ENCODE assay signal across 3 worm cellular contexts in genomic region chrIII:13530017-13530416, ce11.
TF ChIP-seq lines count a peak whose summit lies in the region.

No protein-coding gene starts in this region.

TF ChIP-seq in whole organism, L1 larva, 84 proteins besides CTCF, POLR2A, EP300 and RAD21 (continued from another document and continues in another):
- no peak for TF ChIP-seq ceh-8 (GFP tag; optimal IDR thresholded peaks at IDR 0.05; lab: Kevin White, UChicago)
- TF ChIP-seq tlp-1 (tag; optimal IDR thresholded peaks at IDR 0.05; lab: Kevin White, UChicago): no peak
- TF ChIP-seq egl-13 (tag; optimal IDR thresholded peaks at IDR 0.05; lab: Kevin White, UChicago): no peak
- TF ChIP-seq pqm-1 (tag; optimal IDR thresholded peaks at IDR 0.05; lab: Kevin White, UChicago): no peak
- no peak for TF ChIP-seq hpl-2 (GFP tag; optimal IDR thresholded peaks at IDR 0.05; lab: Kevin White, UChicago)
- no peak for TF ChIP-seq sup-37 (GFP tag; optimal IDR thresholded peaks at IDR 0.05; lab: Kevin White, UChicago)
- TF ChIP-seq mdl-1 (tag; optimal IDR thresholded peaks at IDR 0.05; lab: Kevin White, UChicago): peak in 1 of 2 experiments; percentile 38
- peak; percentile 71 to 79 for TF ChIP-seq lsy-2 (tag; optimal IDR thresholded peaks at IDR 0.05; lab: Kevin White, UChicago)
- no peak for TF ChIP-seq nhr-12 (tag; optimal IDR thresholded peaks at IDR 0.05; lab: Kevin White, UChicago)
- no peak for TF ChIP-seq ceh-90 (tag; optimal IDR thresholded peaks at IDR 0.05; lab: Kevin White, UChicago)
- TF ChIP-seq jun-1 (tag; optimal IDR thresholded peaks at IDR 0.05; lab: Kevin White, UChicago): peak; percentile 63
- TF ChIP-seq ama-1 (optimal IDR thresholded peaks at IDR 0.05; lab: Kevin White, UChicago): no peak
- peak; percentile 62 for TF ChIP-seq skn-1 (tag; optimal IDR thresholded peaks at IDR 0.05; lab: Kevin White, UChicago)
- TF ChIP-seq mep-1 (tag; optimal IDR thresholded peaks at IDR 0.05; lab: Kevin White, UChicago): peak; percentile 74
- TF ChIP-seq irx-1 (tag; optimal IDR thresholded peaks at IDR 0.05; lab: Kevin White, UChicago): peak; percentile 20
- peak; percentile 72 for TF ChIP-seq rnt-1 (tag; optimal IDR thresholded peaks at IDR 0.05; lab: Kevin White, UChicago)
- TF ChIP-seq nhr-20 (tag; optimal IDR thresholded peaks at IDR 0.05; lab: Kevin White, UChicago): peak; percentile 62
- no peak for TF ChIP-seq fkh-4 (tag; optimal IDR thresholded peaks at IDR 0.05; lab: Kevin White, UChicago; ENCODE audit: borderline replicate concordance)
- TF ChIP-seq elt-3 (tag; optimal IDR thresholded peaks at IDR 0.05; lab: Kevin White, UChicago): peak in 1 of 6 experiments; percentile 12
- TF ChIP-seq nhr-77 (tag; optimal IDR thresholded peaks at IDR 0.05; lab: Kevin White, UChicago): no peak
- no peak for TF ChIP-seq ztf-4 (tag; optimal IDR thresholded peaks at IDR 0.05; lab: Kevin White, UChicago)
- TF ChIP-seq snu-23 (GFP tag; optimal IDR thresholded peaks at IDR 0.05; lab: Kevin White, UChicago): peak; percentile 74
- peak; percentile 49 for TF ChIP-seq nhr-90 (tag; optimal IDR thresholded peaks at IDR 0.05; lab: Kevin White, UChicago; ENCODE audit: poor library complexity)
- peak; percentile 62 for TF ChIP-seq fkh-8 (tag; optimal IDR thresholded peaks at IDR 0.05; lab: Kevin White, UChicago)
- TF ChIP-seq ceh-88 (GFP tag; IDR thresholded peaks at IDR 0.05; lab: Robert Waterston, UW): no peak
- peak; percentile 65 for TF ChIP-seq C16A3.4 (tag; optimal IDR thresholded peaks at IDR 0.05; lab: Kevin White, UChicago)
- TF ChIP-seq nhr-237 (tag; optimal IDR thresholded peaks at IDR 0.05; lab: Kevin White, UChicago): no peak
- no peak for TF ChIP-seq nhr-84 (tag; optimal IDR thresholded peaks at IDR 0.05; lab: Kevin White, UChicago)
- TF ChIP-seq unc-62 (GFP tag; optimal IDR thresholded peaks at IDR 0.05; lab: Kevin White, UChicago): no peak
- no peak for TF ChIP-seq snpc-4 (tag; optimal IDR thresholded peaks at IDR 0.05; lab: Kevin White, UChicago)
- peak; percentile 60 for TF ChIP-seq nhr-19 (GFP tag; conservative IDR thresholded peaks at IDR 0.05; lab: Robert Waterston, UW)
- TF ChIP-seq lin-35 (GFP tag; optimal IDR thresholded peaks at IDR 0.05; lab: Kevin White, UChicago): peak; percentile 82 to 92
- no peak for TF ChIP-seq sox-4 (tag; optimal IDR thresholded peaks at IDR 0.05; lab: Kevin White, UChicago)
- no peak for TF ChIP-seq ces-1 (GFP tag; optimal IDR thresholded peaks at IDR 0.05; lab: Kevin White, UChicago)
- peak; percentile 60 for TF ChIP-seq lin-15B (tag; optimal IDR thresholded peaks at IDR 0.05; lab: Kevin White, UChicago)
- no peak for TF ChIP-seq ztf-11 (tag; optimal IDR thresholded peaks at IDR 0.05; lab: Kevin White, UChicago)
- TF ChIP-seq tbx-2 (tag; optimal IDR thresholded peaks at IDR 0.05; lab: Kevin White, UChicago): peak; percentile 52
- no peak for TF ChIP-seq pax-3 (tag; optimal IDR thresholded peaks at IDR 0.05; lab: Kevin White, UChicago)
- TF ChIP-seq unc-86 (tag; optimal IDR thresholded peaks at IDR 0.05; lab: Kevin White, UChicago): peak; percentile 58
- TF ChIP-seq Y116A8C.19 (tag; optimal IDR thresholded peaks at IDR 0.05; lab: Kevin White, UChicago; ENCODE audit: borderline replicate concordance): no peak
- peak; percentile 67 for TF ChIP-seq swsn-7 (tag; optimal IDR thresholded peaks at IDR 0.05; lab: Kevin White, UChicago)
- peak; percentile 23 for TF ChIP-seq lin-39 (tag; optimal IDR thresholded peaks at IDR 0.05; lab: Kevin White, UChicago)
- TF ChIP-seq vab-15 (tag; optimal IDR thresholded peaks at IDR 0.05; lab: Kevin White, UChicago): peak; percentile 57
- peak; percentile 98 for TF ChIP-seq blmp-1 (tag; optimal IDR thresholded peaks at IDR 0.05; lab: Kevin White, UChicago)
- TF ChIP-seq nhr-28 (tag; optimal IDR thresholded peaks at IDR 0.05; lab: Kevin White, UChicago): no peak

TF ChIP-seq in whole organism, L3 larva, 47 proteins besides CTCF, POLR2A, EP300 and RAD21 (continued from another document):
- TF ChIP-seq nhr-28 (tag; optimal IDR thresholded peaks at IDR 0.05; lab: Kevin White, UChicago): no peak
- TF ChIP-seq mml-1 (tag; optimal IDR thresholded peaks at IDR 0.05; lab: Kevin White, UChicago): no peak
- TF ChIP-seq skn-1 (tag; optimal IDR thresholded peaks at IDR 0.05; lab: Kevin White, UChicago): no peak
- peak; percentile 82 for TF ChIP-seq lin-15B (tag; optimal IDR thresholded peaks at IDR 0.05; lab: Kevin White, UChicago)
- no peak for TF ChIP-seq ZK546.5 (tag; optimal IDR thresholded peaks at IDR 0.05; lab: Kevin White, UChicago)
- TF ChIP-seq elt-1 (tag; optimal IDR thresholded peaks at IDR 0.05; lab: Kevin White, UChicago): no peak

TF ChIP-seq in whole organism, young adult, 124 proteins besides CTCF, POLR2A, EP300 and RAD21 (continued from another document):
- TF ChIP-seq chd-7 (tag; optimal IDR thresholded peaks at IDR 0.05; lab: Kevin White, UChicago) (no peak), unc-62 (GFP tag; optimal IDR thresholded peaks at IDR 0.05; lab: Kevin White, UChicago) (no peak), F52B5.7 (tag; optimal IDR thresholded peaks at IDR 0.05; lab: Kevin White, UChicago) (no peak), lin-40 (tag; optimal IDR thresholded peaks at IDR 0.05; lab: Kevin White, UChicago) (no peak), akir-1 (GFP tag; optimal IDR thresholded peaks at IDR 0.05; lab: Kevin White, UChicago) (no peak), ceh-27 (GFP tag; optimal IDR thresholded peaks at IDR 0.05; lab: Kevin White, UChicago) (peak; percentile 40), ZK185.1 (tag; optimal IDR thresholded peaks at IDR 0.05; lab: Kevin White, UChicago; ENCODE audit: poor library complexity, severe bottlenecking) (no peak), mcd-1 (GFP tag; IDR thresholded peaks at IDR 0.05; lab: Robert Waterston, UW) (peak; percentile 95), hmg-20 (GFP tag; IDR thresholded peaks at IDR 0.05; lab: Robert Waterston, UW) (no peak), mxl-1 (tag; optimal IDR thresholded peaks at IDR 0.05; lab: Kevin White, UChicago) (no peak), ztf-28 (GFP tag; IDR thresholded peaks at IDR 0.05; lab: Robert Waterston, UW) (no peak), snpc-3.4 (tag; optimal IDR thresholded peaks at IDR 0.05; lab: Kevin White, UChicago) (peak; percentile 14), nhr-179 (tag; optimal IDR thresholded peaks at IDR 0.05; lab: Kevin White, UChicago) (no peak), egl-18 (GFP tag; IDR thresholded peaks at IDR 0.05; lab: Robert Waterston, UW) (no peak), T07F8.4 (tag; optimal IDR thresholded peaks at IDR 0.05; lab: Kevin White, UChicago) (no peak), let-607 (tag; optimal IDR thresholded peaks at IDR 0.05; lab: Kevin White, UChicago) (no peak), hlh-26 (GFP tag; conservative IDR thresholded peaks at IDR 0.05; lab: Robert Waterston, UW) (no peak), ceh-40 (GFP tag; IDR thresholded peaks at IDR 0.05; lab: Robert Waterston, UW) (no peak), die-1 (tag; optimal IDR thresholded peaks at IDR 0.05; lab: Kevin White, UChicago) (no peak), ets-4 (GFP tag; optimal IDR thresholded peaks at IDR 0.05; lab: Kevin White, UChicago) (no peak), Y53F4B.3 (GFP tag; IDR thresholded peaks at IDR 0.05; lab: Robert Waterston, UW) (no peak), ztf-26 (tag; optimal IDR thresholded peaks at IDR 0.05; lab: Kevin White, UChicago) (no peak), ama-1 (optimal IDR thresholded peaks at IDR 0.05; lab: Kevin White, UChicago) (no peak), ama-1 (GFP tag; optimal IDR thresholded peaks at IDR 0.05; lab: Kevin White, UChicago) (no peak), pha-4 (tag; optimal IDR thresholded peaks at IDR 0.05; lab: Kevin White, UChicago) (no peak), tbx-9 (tag; optimal IDR thresholded peaks at IDR 0.05; lab: Kevin White, UChicago; ENCODE audit: borderline replicate concordance) (no peak), nhr-80 (tag; optimal IDR thresholded peaks at IDR 0.05; lab: Kevin White, UChicago) (no peak), C17E4.6 (GFP tag; IDR thresholded peaks at IDR 0.05; lab: Robert Waterston, UW) (no peak), madf-3 (GFP tag; IDR thresholded peaks at IDR 0.05; lab: Robert Waterston, UW) (0 out of 2 replicates have a peak, but pooled peaks have one; percentile 25), nfya-1 (tag; optimal IDR thresholded peaks at IDR 0.05; lab: Kevin White, UChicago; ENCODE audit: borderline replicate concordance, insufficient read depth) (no peak), nhr-120 (GFP tag; IDR thresholded peaks at IDR 0.05; lab: Robert Waterston, UW) (no peak), Y67H2A.10 (GFP tag; conservative IDR thresholded peaks at IDR 0.05; lab: Robert Waterston, UW) (no peak), bed-1 (GFP tag; IDR thresholded peaks at IDR 0.05; lab: Robert Waterston, UW) (no peak), lin-35 (GFP tag; optimal IDR thresholded peaks at IDR 0.05; lab: Kevin White, UChicago) (no peak), cebp-2 (GFP tag; IDR thresholded peaks at IDR 0.05; lab: Robert Waterston, UW) (no peak), bed-2 (GFP tag; IDR thresholded peaks at IDR 0.05; lab: Robert Waterston, UW) (no peak), nfyb-1 (GFP tag; IDR thresholded peaks at IDR 0.05; lab: Robert Waterston, UW) (peak; percentile 71), F57C9.4 (tag; optimal IDR thresholded peaks at IDR 0.05; lab: Kevin White, UChicago) (no peak), zfh-2 (GFP tag; conservative IDR thresholded peaks at IDR 0.05; lab: Robert Waterston, UW) (no peak), F49E8.2 (tag; optimal IDR thresholded peaks at IDR 0.05; lab: Kevin White, UChicago; ENCODE audit: insufficient read depth) (peak; percentile 20), nfya-2 (GFP tag; IDR thresholded peaks at IDR 0.05; lab: Robert Waterston, UW) (no peak), mes-4 (tag; optimal IDR thresholded peaks at IDR 0.05; lab: Kevin White, UChicago) (no peak), rcor-1 (GFP tag; IDR thresholded peaks at IDR 0.05; lab: Robert Waterston, UW) (no peak; the same call in 1 of the 2 replicates), lsy-27 (tag; optimal IDR thresholded peaks at IDR 0.05; lab: Kevin White, UChicago; ENCODE audit: borderline replicate concordance, insufficient read depth) (no peak), egrh-3 (GFP tag; IDR thresholded peaks at IDR 0.05; lab: Robert Waterston, UW) (no peak), madf-8 (GFP tag; conservative IDR thresholded peaks at IDR 0.05; lab: Robert Waterston, UW) (peak; percentile 83), F39B2.1 (GFP tag; IDR thresholded peaks at IDR 0.05; lab: Robert Waterston, UW) (no peak), let-526 (GFP tag; IDR thresholded peaks at IDR 0.05; lab: Robert Waterston, UW) (no peak), hmg-1.2 (GFP tag; IDR thresholded peaks at IDR 0.05; lab: Robert Waterston, UW) (peak; percentile 97), B0261.1 (tag; optimal IDR thresholded peaks at IDR 0.05; lab: Kevin White, UChicago) (no peak), ztf-25 (GFP tag; IDR thresholded peaks at IDR 0.05; lab: Robert Waterston, UW) (no peak), Y95B8A.8 (GFP tag; IDR thresholded peaks at IDR 0.05; lab: Robert Waterston, UW) (0 out of 2 replicates have a peak, but pooled peaks have one; percentile 69), dox-1 (GFP tag; IDR thresholded peaks at IDR 0.05; lab: Robert Waterston, UW) (peak; percentile 67), K12H6.12 (tag; optimal IDR thresholded peaks at IDR 0.05; lab: Kevin White, UChicago) (no peak), dpl-1 (GFP tag; optimal IDR thresholded peaks at IDR 0.05; lab: Kevin White, UChicago) (peak; percentile 71), egl-44 (GFP tag; IDR thresholded peaks at IDR 0.05; lab: Robert Waterston, UW) (no peak), aptf-2 (GFP tag; conservative IDR thresholded peaks at IDR 0.05; lab: Robert Waterston, UW) (no peak), ceh-100 (GFP tag; IDR thresholded peaks at IDR 0.05; lab: Robert Waterston, UW) (peak; percentile 21; the same call in 1 of the 2 replicates), B0336.3 (GFP tag; IDR thresholded peaks at IDR 0.05; lab: Robert Waterston, UW) (0 out of 2 replicates have a peak, but pooled peaks have one; percentile 42), lsl-1 (GFP tag; optimal IDR thresholded peaks at IDR 0.05; lab: Kevin White, UChicago) (peak; percentile 52), rec-8 (tag; optimal IDR thresholded peaks at IDR 0.05; lab: Kevin White, UChicago) (no peak), hrde-1 (tag; optimal IDR thresholded peaks at IDR 0.05; lab: Kevin White, UChicago; ENCODE audit: borderline replicate concordance) (no peak), ztf-18 (tag; optimal IDR thresholded peaks at IDR 0.05; lab: Kevin White, UChicago) (no peak), ccch-3 (GFP tag; optimal IDR thresholded peaks at IDR 0.05; lab: Kevin White, UChicago) (no peak), attf-5 (GFP tag; optimal IDR thresholded peaks at IDR 0.05; lab: Kevin White, UChicago) (no peak), lin-54 (GFP tag; optimal IDR thresholded peaks at IDR 0.05; lab: Kevin White, UChicago) (peak; percentile 63), F33H1.4 (GFP tag; IDR thresholded peaks at IDR 0.05; lab: Robert Waterston, UW) (peak; percentile 64), D2030.7 (GFP tag; IDR thresholded peaks at IDR 0.05; lab: Robert Waterston, UW) (peak; percentile 82), B0035.1 (tag; optimal IDR thresholded peaks at IDR 0.05; lab: Kevin White, UChicago) (no peak), tlf-1 (GFP tag; optimal IDR thresholded peaks at IDR 0.05; lab: Kevin White, UChicago) (peak; percentile 40), F23B12.7 (tag; optimal IDR thresholded peaks at IDR 0.05; lab: Kevin White, UChicago; ENCODE audit: insufficient read depth) (peak; percentile 6)
